Fruit fly (Drosophila melanogaster) S2 (cell line): ENCODE data around the gene CG42369.

ENCODE experiments used
- CG8478 ChIP-seq: fragments of >200 bp; optimal IDR thresholded peaks from 2 replicates; lab custom pipeline; 2018
- CTCF ChIP-seq, 2 experiments: fragments of >200 bp; optimal IDR thresholded peaks; 2 replicates each; lab custom pipeline; 2018

dm6 chr2L:6366924-6367323 lies 30.1 kb downstream of the CG42369 start:
- TF ChIP-seq CTCF (optimal IDR thresholded peaks at IDR 0.05; lab: Kevin White, UChicago), result no peak
- TF ChIP-seq CG8478 (lab: Kevin White, UChicago), result no peak
